Fruit fly (Drosophila melanogaster) whole organism, prepupa: ENCODE data around the gene Adat1.

Experiments used
- Blimp-1 ChIP-seq: fragments of 200-800 bp; sonication (Bioruptor generic); optimal IDR thresholded peaks from 3 replicates; lab custom pipeline; 2017; ENCODE audit warnings: missing biosample characterization, missing genetic modification characterization, mild to moderate bottlenecking, moderate library complexity, missing genetic modification reagents
- CG10631 ChIP-seq: fragments of 200-800 bp; sonication (Bioruptor generic); optimal IDR thresholded peaks from 2 replicates; lab custom pipeline; 2016; ENCODE audit warnings: missing biosample characterization, missing genetic modification characterization
- CG10669 ChIP-seq: fragments of 200-800 bp; sonication (Bioruptor generic); optimal IDR thresholded peaks from 3 replicates; lab custom pipeline; 2018; ENCODE audit warnings: missing biosample characterization, mild to moderate bottlenecking, missing genetic modification characterization, moderate library complexity
- CG11294 ChIP-seq: fragments of 200-800 bp; sonication (Bioruptor generic); IDR thresholded peaks from 2 replicates; pipeline ENCODE4 v1.3.6; 2022; ENCODE audit warnings: missing biosample characterization, missing genetic modification characterization
- CG11902 ChIP-seq: fragments of 200-800 bp; sonication (Bioruptor generic); optimal IDR thresholded peaks from 3 replicates; lab custom pipeline; 2016; ENCODE audit warnings: missing biosample characterization, missing genetic modification characterization
- CG15336 ChIP-seq: fragments of 200-800 bp; sonication (Bioruptor generic); IDR thresholded peaks from 2 replicates; pipeline ENCODE4 v1.3.6; 2022; ENCODE audit warnings: missing biosample characterization, missing genetic modification characterization
- CG16779 ChIP-seq: fragments of 200-800 bp; sonication (Bioruptor generic); optimal IDR thresholded peaks from 3 replicates; lab custom pipeline; 2017; ENCODE audit warnings: missing biosample characterization, mild to moderate bottlenecking, missing genetic modification characterization
- CG3032 ChIP-seq: fragments of 200-800 bp; optimal IDR thresholded peaks from 2 replicates; lab custom pipeline; 2019; ENCODE audit warnings: missing biosample characterization, mild to moderate bottlenecking, missing genetic modification characterization, moderate library complexity
- CG31627 ChIP-seq: fragments of 200-800 bp; sonication (Bioruptor generic); optimal IDR thresholded peaks from 3 replicates; lab custom pipeline; 2016; ENCODE audit warnings: missing biosample characterization, missing genetic modification characterization
- CG34406 ChIP-seq: fragments of 200-800 bp; sonication (Bioruptor generic); optimal IDR thresholded peaks from 3 replicates; lab custom pipeline; 2016; ENCODE audit warnings: missing biosample characterization, missing genetic modification characterization
- CG3919 ChIP-seq: fragments of 200-800 bp; sonication (Bioruptor generic); optimal IDR thresholded peaks from 3 replicates; lab custom pipeline; 2016; ENCODE audit warnings: missing biosample characterization, missing genetic modification characterization
- CG4318 ChIP-seq: fragments of 200-800 bp; sonication (Bioruptor generic); optimal IDR thresholded peaks from 3 replicates; lab custom pipeline; 2017; ENCODE audit warnings: missing biosample characterization, mild to moderate bottlenecking, missing genetic modification characterization
- CG6276 ChIP-seq: fragments of 200-800 bp; sonication (Bioruptor generic); optimal IDR thresholded peaks from 2 replicates; lab custom pipeline; 2017; ENCODE audit warnings: missing biosample characterization, mild to moderate bottlenecking, missing genetic modification characterization
- CG6792 ChIP-seq: fragments of 200-800 bp; sonication (Bioruptor generic); optimal IDR thresholded peaks from 3 replicates; lab custom pipeline; 2016; ENCODE audit warnings: missing biosample characterization, missing genetic modification characterization
- CG6808 ChIP-seq: fragments of 200-800 bp; sonication (Bioruptor generic); optimal IDR thresholded peaks from 3 replicates; lab custom pipeline; 2017; ENCODE audit warnings: missing biosample characterization, missing genetic modification characterization, mild to moderate bottlenecking, moderate library complexity, missing genetic modification reagents
- CG6854 ChIP-seq: fragments of 200-800 bp; sonication (Bioruptor generic); optimal IDR thresholded peaks from 2 replicates; lab custom pipeline; 2017; ENCODE audit warnings: missing biosample characterization, mild to moderate bottlenecking, missing genetic modification characterization
- CG7368 ChIP-seq: fragments of 200-800 bp; sonication (Bioruptor generic); optimal IDR thresholded peaks from 3 replicates; lab custom pipeline; 2016; ENCODE audit warnings: missing biosample characterization, missing genetic modification characterization
- CG8119 ChIP-seq: fragments of 200-800 bp; sonication (Bioruptor generic); IDR thresholded peaks from 3 replicates; pipeline ENCODE4 v1.3.6; 2022; ENCODE audit warnings: missing biosample characterization, missing genetic modification characterization
- CG8632 ChIP-seq: fragments of 200-800 bp; sonication (Bioruptor generic); optimal IDR thresholded peaks from 3 replicates; lab custom pipeline; 2016; ENCODE audit warnings: missing biosample characterization, missing genetic modification characterization
- CG9139 ChIP-seq: fragments of 200-800 bp; sonication (Bioruptor generic); optimal IDR thresholded peaks from 3 replicates; lab custom pipeline; 2017; ENCODE audit warnings: missing biosample characterization, mild to moderate bottlenecking, missing genetic modification characterization
- Eip75B ChIP-seq: fragments of 200-800 bp; sonication (Bioruptor generic); optimal IDR thresholded peaks from 3 replicates; lab custom pipeline; 2016; ENCODE audit warnings: missing biosample characterization, missing genetic modification characterization
- Eip78C ChIP-seq: fragments of 200-800 bp; sonication (Bioruptor generic); peaks from one replicate; lab custom pipeline; 2016; ENCODE audit warnings: missing biosample characterization, missing genetic modification characterization
- Eip93F ChIP-seq: fragments of 200-800 bp; sonication (Bioruptor generic); optimal IDR thresholded peaks from 2 replicates; lab custom pipeline; 2016; ENCODE audit warnings: missing biosample characterization, mild to moderate bottlenecking, missing genetic modification characterization
- Ets21C ChIP-seq: fragments of 200-800 bp; sonication (Bioruptor generic); optimal IDR thresholded peaks from 3 replicates; lab custom pipeline; 2016; ENCODE audit warnings: missing biosample characterization, missing genetic modification characterization
- Ets96B ChIP-seq: fragments of 200-800 bp; optimal IDR thresholded peaks from 2 replicates; lab custom pipeline; 2019; ENCODE audit warnings: missing biosample characterization, mild to moderate bottlenecking, missing genetic modification characterization, moderate library complexity
- Hr38 ChIP-seq: sonication (Bioruptor generic); optimal IDR thresholded peaks from 2 replicates; lab custom pipeline; 2016; ENCODE audit warnings: missing biosample characterization, missing genetic modification characterization
- Hr39 ChIP-seq: fragments of 200-800 bp; sonication (Bioruptor generic); optimal IDR thresholded peaks from 2 replicates; lab custom pipeline; 2016; ENCODE audit warnings: missing biosample characterization, missing genetic modification characterization
- Hr4 ChIP-seq: fragments of 200-800 bp; sonication (Bioruptor generic); optimal IDR thresholded peaks from 3 replicates; lab custom pipeline; 2016; ENCODE audit warnings: missing biosample characterization, missing genetic modification characterization
- Lpt ChIP-seq: fragments of 200-800 bp; sonication (Bioruptor generic); optimal IDR thresholded peaks from 3 replicates; lab custom pipeline; 2016; ENCODE audit warnings: missing biosample characterization, missing genetic modification characterization
- Met ChIP-seq: fragments of 200-800 bp; sonication (Bioruptor generic); optimal IDR thresholded peaks from 3 replicates; lab custom pipeline; 2016; ENCODE audit warnings: missing biosample characterization, missing genetic modification characterization
- OdsH ChIP-seq: fragments of 200-800 bp; sonication (Bioruptor generic); optimal IDR thresholded peaks from 3 replicates; lab custom pipeline; 2016; ENCODE audit warnings: missing biosample characterization, missing genetic modification characterization
- Sox102F ChIP-seq: fragments of 200-800 bp; sonication (Bioruptor generic); optimal IDR thresholded peaks from 2 replicates; lab custom pipeline; 2016; ENCODE audit warnings: missing biosample characterization, mild to moderate bottlenecking, missing genetic modification characterization
- Sox14 ChIP-seq: fragments of 200-800 bp; sonication (Bioruptor generic); optimal IDR thresholded peaks from 3 replicates; lab custom pipeline; 2016; ENCODE audit warnings: missing biosample characterization, missing genetic modification characterization
- Sox15 ChIP-seq: fragments of 200-800 bp; sonication (Bioruptor generic); optimal IDR thresholded peaks from 3 replicates; lab custom pipeline; 2016; ENCODE audit warnings: missing biosample characterization, missing genetic modification characterization
- achi ChIP-seq: fragments of 200-800 bp; sonication (Bioruptor generic); optimal IDR thresholded peaks from 3 replicates; lab custom pipeline; 2016; ENCODE audit warnings: missing biosample characterization, missing genetic modification characterization
- acj6 ChIP-seq: fragments of 200-800 bp; sonication (Bioruptor generic); optimal IDR thresholded peaks from 3 replicates; lab custom pipeline; 2016; ENCODE audit warnings: missing biosample characterization, missing genetic modification characterization
- dac ChIP-seq: fragments of 200-800 bp; sonication (Bioruptor generic); optimal IDR thresholded peaks from 2 replicates; lab custom pipeline; 2017; ENCODE audit warnings: missing biosample characterization, mild to moderate bottlenecking, missing genetic modification characterization
- dsx ChIP-seq: fragments of 200-800 bp; optimal IDR thresholded peaks from 3 replicates; lab custom pipeline; 2019; ENCODE audit warnings: missing biosample characterization, mild to moderate bottlenecking, missing genetic modification characterization, moderate library complexity; ENCODE audit not compliant: poor library complexity, severe bottlenecking
- eg ChIP-seq: fragments of 200-800 bp; sonication (Bioruptor generic); IDR thresholded peaks from 3 replicates; pipeline ENCODE4 v1.3.6; 2022; ENCODE audit warnings: missing biosample characterization, missing genetic modification characterization
- esn ChIP-seq: fragments of 200-800 bp; sonication (Bioruptor generic); optimal IDR thresholded peaks from 2 replicates; lab custom pipeline; 2016; ENCODE audit warnings: missing biosample characterization, mild to moderate bottlenecking, missing genetic modification characterization, moderate library complexity
- fd59A ChIP-seq: fragments of 200-800 bp; sonication (Bioruptor generic); optimal IDR thresholded peaks from 2 replicates; lab custom pipeline; 2017; ENCODE audit warnings: missing biosample characterization, mild to moderate bottlenecking, missing genetic modification characterization, missing genetic modification reagents
- fd85E ChIP-seq: fragments of 200-800 bp; sonication (Bioruptor generic); optimal IDR thresholded peaks from 3 replicates; lab custom pipeline; 2016; ENCODE audit warnings: missing biosample characterization, missing genetic modification characterization
- fkh ChIP-seq: fragments of 200-800 bp; sonication (Bioruptor generic); optimal IDR thresholded peaks from 3 replicates; lab custom pipeline; 2017; ENCODE audit warnings: missing biosample characterization, mild to moderate bottlenecking, missing genetic modification characterization, moderate library complexity
- lz ChIP-seq: fragments of 200-800 bp; sonication (Bioruptor generic); optimal IDR thresholded peaks from 3 replicates; lab custom pipeline; 2016; ENCODE audit warnings: missing biosample characterization, missing genetic modification characterization
- net ChIP-seq: fragments of 200-800 bp; sonication (Bioruptor generic); optimal IDR thresholded peaks from 3 replicates; lab custom pipeline; 2016; ENCODE audit warnings: missing biosample characterization, missing genetic modification characterization
- pdm3 ChIP-seq: fragments of 200-800 bp; sonication (Bioruptor generic); optimal IDR thresholded peaks from 3 replicates; lab custom pipeline; 2016; ENCODE audit warnings: missing biosample characterization, missing genetic modification characterization
- salr ChIP-seq, 2 experiments: fragments of 200-800 bp; sonication (Bioruptor generic); optimal IDR thresholded peaks; 3 replicates each; lab custom pipeline; 2016 to 2018; ENCODE audit warnings: missing biosample characterization in 2 of 2, missing genetic modification characterization in 2 of 2, mild to moderate bottlenecking in 1 of 2
- ss ChIP-seq, 2 experiments: fragments of 200-800 bp; sonication (Bioruptor generic); optimal IDR thresholded peaks; 2 replicates in 1 of 2; 3 replicates in 1 of 2; lab custom pipeline; 2017 to 2018; ENCODE audit warnings: mild to moderate bottlenecking in 2 of 2, missing biosample characterization in 2 of 2, missing genetic modification characterization in 2 of 2, moderate library complexity in 1 of 2
- topi ChIP-seq: fragments of 200-800 bp; sonication (Bioruptor generic); optimal IDR thresholded peaks from 3 replicates; lab custom pipeline; 2016; ENCODE audit warnings: missing biosample characterization, missing genetic modification characterization

Adat1 gene

DNA sequence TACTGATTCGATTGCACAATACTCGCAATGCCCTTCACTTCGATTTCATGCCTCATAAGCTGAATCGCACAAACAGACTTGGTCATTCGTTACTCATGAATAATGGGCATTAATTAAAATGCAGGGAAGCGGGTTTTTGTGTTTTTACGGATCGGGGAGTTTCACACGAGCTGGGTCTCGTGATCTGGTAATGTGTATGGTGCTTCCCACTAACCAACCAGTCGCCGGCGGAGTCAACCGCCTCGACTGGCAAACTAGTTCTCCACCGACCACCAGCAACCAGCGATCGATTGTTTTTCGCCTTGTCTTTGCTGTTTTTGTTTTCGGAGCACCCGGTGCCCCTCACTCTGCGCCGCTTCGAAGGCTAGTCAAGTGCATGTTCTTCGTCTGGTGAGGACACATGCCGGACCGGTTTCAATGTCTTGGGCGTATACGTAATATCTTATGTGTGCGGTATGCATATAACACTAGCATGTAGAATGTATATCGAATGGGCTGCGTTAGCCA is 6.7 kb downstream of the Adat1 start (continued):
- TF ChIP-seq Ets96B, result no peak
- TF ChIP-seq fkh (GFP tag; lab: Kevin White, UChicago), result no peak
- TF ChIP-seq dsx (GFP tag; lab: Kevin White, UChicago), result peak; percentile 20

DNA sequence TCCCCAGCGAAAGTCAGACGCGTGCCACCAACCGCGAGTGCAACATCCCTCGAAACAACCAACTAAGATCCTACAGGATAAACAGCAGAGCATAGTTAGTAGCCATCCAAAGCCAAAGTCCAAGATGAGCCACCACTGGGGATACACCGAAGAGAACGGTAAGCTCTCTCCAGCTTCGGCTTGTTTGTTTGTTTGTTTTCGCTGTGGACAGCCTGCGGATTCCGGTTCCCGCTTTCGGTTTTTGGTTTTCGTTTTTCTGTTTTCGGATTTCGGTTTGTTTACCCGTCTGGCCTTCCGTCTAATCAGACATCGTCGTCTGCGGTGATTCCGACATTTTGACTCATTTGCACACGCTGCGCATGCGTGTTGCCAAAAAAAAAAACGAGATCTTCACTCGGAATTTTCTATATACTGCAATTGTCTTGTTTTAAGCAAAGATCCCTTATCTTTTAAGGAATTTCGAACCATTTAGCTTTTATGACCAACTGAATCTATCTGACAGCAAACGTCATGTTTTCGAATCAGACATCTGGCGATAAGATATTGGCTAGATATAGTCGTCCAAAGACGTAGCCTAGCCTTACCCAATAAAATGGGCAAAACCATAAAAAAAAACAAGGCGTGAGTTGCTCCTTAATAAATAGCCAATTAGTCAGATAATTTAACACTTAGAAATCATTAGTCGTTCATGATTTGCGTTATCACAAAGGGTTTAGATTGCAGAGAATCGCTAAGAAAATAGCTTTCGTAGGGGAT is 7.3 kb downstream of the Adat1 start:
- TF ChIP-seq CG10669 (GFP tag; lab: Kevin White, UChicago), result no peak
- TF ChIP-seq fd59A (GFP tag; lab: Kevin White, UChicago), result no peak
- no peak for TF ChIP-seq CG34406 (GFP tag; lab: Kevin White, UChicago)
- TF ChIP-seq CG15336 (GFP tag; lab: Robert Waterston, UW), result no peak
- peak; percentile 10 for TF ChIP-seq CG6808
- no peak for TF ChIP-seq salr (GFP tag; optimal IDR thresholded peaks at IDR 0.05; lab: Kevin White, UChicago)
- TF ChIP-seq eg (GFP tag; lab: Robert Waterston, UW), result peak; percentile 9; the same call in 1 of the 3 replicates
- no peak for TF ChIP-seq CG11902 (GFP tag; lab: Kevin White, UChicago)
- TF ChIP-seq pdm3 (GFP tag; lab: Kevin White, UChicago), result no peak
- TF ChIP-seq Ets21C (GFP tag; lab: Kevin White, UChicago), result no peak
- peak; percentile 41 for TF ChIP-seq CG6854 (GFP tag; lab: Kevin White, UChicago)
- no peak for TF ChIP-seq Eip93F (GFP tag; lab: Kevin White, UChicago)
- TF ChIP-seq dsx (GFP tag; lab: Kevin White, UChicago), result no peak
- TF ChIP-seq CG6792 (GFP tag; lab: Kevin White, UChicago), result no peak
- TF ChIP-seq Blimp-1 (GFP tag; lab: Kevin White, UChicago), result peak; percentile 28
- no peak for TF ChIP-seq CG31627
- TF ChIP-seq CG3032, result no peak
- no peak for TF ChIP-seq dac
- no peak for TF ChIP-seq CG9139 (GFP tag; lab: Kevin White, UChicago)
- no peak for TF ChIP-seq OdsH
- TF ChIP-seq CG4318, result no peak
- TF ChIP-seq Sox14 (GFP tag; lab: Kevin White, UChicago), result no peak
- TF ChIP-seq Hr38 (GFP tag; lab: Kevin White, UChicago), result no peak
- no peak for TF ChIP-seq Hr4
- no peak for TF ChIP-seq CG3919
- no peak for TF ChIP-seq topi (GFP tag; lab: Kevin White, UChicago)
- TF ChIP-seq achi (GFP tag; lab: Kevin White, UChicago), result no peak
- TF ChIP-seq fd85E, result no peak
- no peak for TF ChIP-seq acj6
- TF ChIP-seq Eip78C, result peak; percentile 53
- TF ChIP-seq CG8632 (GFP tag; lab: Kevin White, UChicago), result no peak
- TF ChIP-seq Hr39 (GFP tag; lab: Kevin White, UChicago), result no peak
- TF ChIP-seq CG10631 (GFP tag; lab: Kevin White, UChicago), result no peak
- no peak for TF ChIP-seq CG16779 (tag; lab: Kevin White, UChicago)
- peak; percentile 19 for TF ChIP-seq CG6276 (GFP tag; lab: Kevin White, UChicago)
- peak in 1 of 2 experiments; percentile 16 for TF ChIP-seq ss (GFP tag; optimal IDR thresholded peaks at IDR 0.05; lab: Kevin White, UChicago)
- no peak for TF ChIP-seq CG7368
- no peak for TF ChIP-seq CG11294 (GFP tag; lab: Robert Waterston, UW)
- TF ChIP-seq CG8119 (GFP tag; lab: Robert Waterston, UW), result no peak
- TF ChIP-seq Sox102F (GFP tag; lab: Kevin White, UChicago), result no peak
- no peak for TF ChIP-seq Lpt (GFP tag; lab: Kevin White, UChicago)
- no peak for TF ChIP-seq Sox15
- peak; percentile 0 for TF ChIP-seq net (GFP tag; lab: Kevin White, UChicago)
- TF ChIP-seq esn, result no peak
- no peak for TF ChIP-seq Met (GFP tag; lab: Kevin White, UChicago)
- no peak for TF ChIP-seq lz (GFP tag; lab: Kevin White, UChicago)
- TF ChIP-seq Eip75B (GFP tag; lab: Kevin White, UChicago), result no peak
